Worm (Caenorhabditis elegans): ENCODE data around the gene fipr-21.

Gene fipr-21

ce11 chrX:10321401-10321800, 17.1 kb downstream of the fipr-21 start:
- TF ChIP-seq snpc-4 (tag; optimal IDR thresholded peaks at IDR 0.05) (no peak), ZK546.5 (tag; optimal IDR thresholded peaks at IDR 0.05) (no peak), sma-3 (GFP tag; optimal IDR thresholded peaks at IDR 0.05) (no peak), crh-2 (tag; optimal IDR thresholded peaks at IDR 0.05) (no peak), mbf-1 (tag; optimal IDR thresholded peaks at IDR 0.05) (no peak), lin-13 (GFP tag; optimal IDR thresholded peaks at IDR 0.05) (no peak), nhr-77 (tag; optimal IDR thresholded peaks at IDR 0.05) (no peak), ceh-82 (tag; optimal IDR thresholded peaks at IDR 0.05) (no peak), nhr-12 (tag; optimal IDR thresholded peaks at IDR 0.05) (no peak), dmd-4 (tag; optimal IDR thresholded peaks at IDR 0.05) (no peak), C34F6.9 (tag; optimal IDR thresholded peaks at IDR 0.05) (no peak), ztf-11 (tag; optimal IDR thresholded peaks at IDR 0.05) (no peak), ama-1 (optimal IDR thresholded peaks at IDR 0.05) (no peak), Y55F3AM.14 (GFP tag; optimal IDR thresholded peaks at IDR 0.05) (no peak), nhr-23 (tag; optimal IDR thresholded peaks at IDR 0.05) (no peak), zag-1 (tag; optimal IDR thresholded peaks at IDR 0.05) (no peak), nhr-25 (tag; optimal IDR thresholded peaks at IDR 0.05) (no peak)

ce11 chrX:10327323-10328022, 23.1 kb downstream of the fipr-21 start, which contains the start of gene acl-5:
acl-5 (minus strand) TSS chrX:10327456.
- no peak for TF ChIP-seq ama-1 (optimal IDR thresholded peaks at IDR 0.05)
- TF ChIP-seq F13H6.1 (tag; optimal IDR thresholded peaks at IDR 0.05) = no peak
- no peak for TF ChIP-seq nhr-129 (tag; optimal IDR thresholded peaks at IDR 0.05)

- no peak for TF ChIP-seq peb-1 (tag; optimal IDR thresholded peaks at IDR 0.05)
- TF ChIP-seq gmeb-1 (tag; optimal IDR thresholded peaks at IDR 0.05) = no peak
- peak; percentile 47 for TF ChIP-seq egl-27 (tag; optimal IDR thresholded peaks at IDR 0.05)
- peak; percentile 77 for TF ChIP-seq sma-3 (GFP tag; optimal IDR thresholded peaks at IDR 0.05)
- TF ChIP-seq zag-1 (tag; optimal IDR thresholded peaks at IDR 0.05) = no peak
- no peak for TF ChIP-seq nhr-10 (tag; optimal IDR thresholded peaks at IDR 0.05)
- TF ChIP-seq nhr-21 (tag; optimal IDR thresholded peaks at IDR 0.05) = peak; percentile 39
- TF ChIP-seq unc-62 (GFP tag; optimal IDR thresholded peaks at IDR 0.05) = no peak
- TF ChIP-seq lsy-2 (tag; optimal IDR thresholded peaks at IDR 0.05) = peak in 1 of 2 experiments; percentile 37
- TF ChIP-seq F13H6.1 (tag; optimal IDR thresholded peaks at IDR 0.05) = peak; percentile 39
- no peak for TF ChIP-seq alr-1 (tag; optimal IDR thresholded peaks at IDR 0.05)
- no peak for TF ChIP-seq ceh-82 (tag; optimal IDR thresholded peaks at IDR 0.05)
- TF ChIP-seq nhr-6 (tag; optimal IDR thresholded peaks at IDR 0.05) = peak; percentile 2
- TF ChIP-seq unc-39 (tag; optimal IDR thresholded peaks at IDR 0.05) = no peak
- peak; percentile 6 for TF ChIP-seq lin-13 (GFP tag; optimal IDR thresholded peaks at IDR 0.05)
- peak; percentile 91 for TF ChIP-seq sma-9 (GFP tag; optimal IDR thresholded peaks at IDR 0.05)
- TF ChIP-seq sma-9 (tag; optimal IDR thresholded peaks at IDR 0.05) = no peak
- peak; percentile 40 for TF ChIP-seq fos-1 (tag; optimal IDR thresholded peaks at IDR 0.05)
- peak; percentile 68 for TF ChIP-seq sem-4 (tag; optimal IDR thresholded peaks at IDR 0.05)
- no peak for TF ChIP-seq ZK546.5 (tag; optimal IDR thresholded peaks at IDR 0.05)
- peak; percentile 50 for TF ChIP-seq nhr-129 (tag; optimal IDR thresholded peaks at IDR 0.05)
- TF ChIP-seq crh-2 (tag; optimal IDR thresholded peaks at IDR 0.05) = peak; percentile 27
- TF ChIP-seq C34F6.9 (tag; optimal IDR thresholded peaks at IDR 0.05) = peak; percentile 48
- peak; percentile 26 for TF ChIP-seq blmp-1 (tag; optimal IDR thresholded peaks at IDR 0.05; ENCODE audit: insufficient read depth)
These were observed 27.8 kb downstream of the fipr-21 start for ce11 chrX:10332035-10332614.

- TF ChIP-seq lin-39 (tag; optimal IDR thresholded peaks at IDR 0.05) (no peak), zag-1 (tag; optimal IDR thresholded peaks at IDR 0.05) (no peak), R02D3.7 (tag; optimal IDR thresholded peaks at IDR 0.05) (no peak), nhr-12 (tag; optimal IDR thresholded peaks at IDR 0.05) (no peak), lin-11 (tag; optimal IDR thresholded peaks at IDR 0.05) (no peak), snpc-4 (tag; optimal IDR thresholded peaks at IDR 0.05) (no peak), fos-1 (tag; optimal IDR thresholded peaks at IDR 0.05) (peak; percentile 22), F13H6.1 (tag; optimal IDR thresholded peaks at IDR 0.05) (peak; percentile 20), nhr-21 (tag; optimal IDR thresholded peaks at IDR 0.05) (no peak), nhr-77 (tag; optimal IDR thresholded peaks at IDR 0.05) (no peak), nhr-10 (tag; optimal IDR thresholded peaks at IDR 0.05) (no peak), nhr-6 (tag; optimal IDR thresholded peaks at IDR 0.05) (no peak), sma-3 (GFP tag; optimal IDR thresholded peaks at IDR 0.05) (peak; percentile 23), sma-9 (GFP tag; optimal IDR thresholded peaks at IDR 0.05) (peak; percentile 75), sma-9 (tag; optimal IDR thresholded peaks at IDR 0.05) (no peak), crh-2 (tag; optimal IDR thresholded peaks at IDR 0.05) (peak; percentile 18), alr-1 (tag; optimal IDR thresholded peaks at IDR 0.05) (no peak), nhr-25 (tag; optimal IDR thresholded peaks at IDR 0.05) (peak; percentile 14), C34F6.9 (tag; optimal IDR thresholded peaks at IDR 0.05) (peak; percentile 29), nhr-129 (tag; optimal IDR thresholded peaks at IDR 0.05) (no peak), dmd-4 (tag; optimal IDR thresholded peaks at IDR 0.05) (no peak), lin-13 (GFP tag; optimal IDR thresholded peaks at IDR 0.05) (no peak), elt-1 (tag; optimal IDR thresholded peaks at IDR 0.05) (no peak), nhr-237 (tag; optimal IDR thresholded peaks at IDR 0.05) (no peak), blmp-1 (tag; optimal IDR thresholded peaks at IDR 0.05; ENCODE audit: insufficient read depth) (no peak), egl-27 (tag; optimal IDR thresholded peaks at IDR 0.05) (peak; percentile 75), elt-3 (tag; optimal IDR thresholded peaks at IDR 0.05) (no peak)
These were observed 29.0 kb downstream of the fipr-21 start, which contains the start of gene R07E3.4 for ce11 chrX:10333301-10333854. R07E3.4 (minus strand) TSS chrX:10333351.
